Fruit fly (Drosophila melanogaster) whole organism, prepupa: ENCODE data around the gene TBC1D23.
A peak's percentile ranks its signal among the peaks of the same experiment; 100 is the strongest.

Experiments used
- CG10631 ChIP-seq: fragments of 200-800 bp; sonication (Bioruptor generic); optimal IDR thresholded peaks from 2 replicates; lab custom pipeline; 2016; ENCODE audit warnings: missing biosample characterization, missing genetic modification characterization
- CG10669 ChIP-seq: fragments of 200-800 bp; sonication (Bioruptor generic); optimal IDR thresholded peaks from 3 replicates; lab custom pipeline; 2018; ENCODE audit warnings: missing biosample characterization, mild to moderate bottlenecking, missing genetic modification characterization, moderate library complexity
- CG11902 ChIP-seq: fragments of 200-800 bp; sonication (Bioruptor generic); optimal IDR thresholded peaks from 3 replicates; lab custom pipeline; 2016; ENCODE audit warnings: missing biosample characterization, missing genetic modification characterization
- CG15336 ChIP-seq: fragments of 200-800 bp; sonication (Bioruptor generic); IDR thresholded peaks from 2 replicates; pipeline ENCODE4 v1.3.6; 2022; ENCODE audit warnings: missing biosample characterization, missing genetic modification characterization
- CG16779 ChIP-seq: fragments of 200-800 bp; sonication (Bioruptor generic); optimal IDR thresholded peaks from 3 replicates; lab custom pipeline; 2017; ENCODE audit warnings: missing biosample characterization, mild to moderate bottlenecking, missing genetic modification characterization
- CG3919 ChIP-seq: fragments of 200-800 bp; sonication (Bioruptor generic); optimal IDR thresholded peaks from 3 replicates; lab custom pipeline; 2016; ENCODE audit warnings: missing biosample characterization, missing genetic modification characterization
- CG6163 ChIP-seq: fragments of 200-800 bp; sonication (Bioruptor generic); IDR thresholded peaks from 3 replicates; pipeline ENCODE4 v1.3.6; 2022; ENCODE audit warnings: missing biosample characterization, missing genetic modification characterization
- CG6276 ChIP-seq: fragments of 200-800 bp; sonication (Bioruptor generic); optimal IDR thresholded peaks from 2 replicates; lab custom pipeline; 2017; ENCODE audit warnings: missing biosample characterization, mild to moderate bottlenecking, missing genetic modification characterization
- CG6792 ChIP-seq: fragments of 200-800 bp; sonication (Bioruptor generic); optimal IDR thresholded peaks from 3 replicates; lab custom pipeline; 2016; ENCODE audit warnings: missing biosample characterization, missing genetic modification characterization
- CG6808 ChIP-seq: fragments of 200-800 bp; sonication (Bioruptor generic); optimal IDR thresholded peaks from 3 replicates; lab custom pipeline; 2017; ENCODE audit warnings: missing biosample characterization, missing genetic modification characterization, mild to moderate bottlenecking, moderate library complexity, missing genetic modification reagents
- CG6854 ChIP-seq: fragments of 200-800 bp; sonication (Bioruptor generic); optimal IDR thresholded peaks from 2 replicates; lab custom pipeline; 2017; ENCODE audit warnings: missing biosample characterization, mild to moderate bottlenecking, missing genetic modification characterization
- CG8119 ChIP-seq: fragments of 200-800 bp; sonication (Bioruptor generic); IDR thresholded peaks from 3 replicates; pipeline ENCODE4 v1.3.6; 2022; ENCODE audit warnings: missing biosample characterization, missing genetic modification characterization
- CG8632 ChIP-seq: fragments of 200-800 bp; sonication (Bioruptor generic); optimal IDR thresholded peaks from 3 replicates; lab custom pipeline; 2016; ENCODE audit warnings: missing biosample characterization, missing genetic modification characterization
- Eip75B ChIP-seq: fragments of 200-800 bp; sonication (Bioruptor generic); optimal IDR thresholded peaks from 3 replicates; lab custom pipeline; 2016; ENCODE audit warnings: missing biosample characterization, missing genetic modification characterization
- Eip78C ChIP-seq: fragments of 200-800 bp; sonication (Bioruptor generic); peaks from one replicate; lab custom pipeline; 2016; ENCODE audit warnings: missing biosample characterization, missing genetic modification characterization
- Eip93F ChIP-seq: fragments of 200-800 bp; sonication (Bioruptor generic); optimal IDR thresholded peaks from 2 replicates; lab custom pipeline; 2016; ENCODE audit warnings: missing biosample characterization, mild to moderate bottlenecking, missing genetic modification characterization
- Ets21C ChIP-seq: fragments of 200-800 bp; sonication (Bioruptor generic); optimal IDR thresholded peaks from 3 replicates; lab custom pipeline; 2016; ENCODE audit warnings: missing biosample characterization, missing genetic modification characterization
- Ets96B ChIP-seq: fragments of 200-800 bp; optimal IDR thresholded peaks from 2 replicates; lab custom pipeline; 2019; ENCODE audit warnings: missing biosample characterization, mild to moderate bottlenecking, missing genetic modification characterization, moderate library complexity
- Hr38 ChIP-seq: sonication (Bioruptor generic); optimal IDR thresholded peaks from 2 replicates; lab custom pipeline; 2016; ENCODE audit warnings: missing biosample characterization, missing genetic modification characterization
- Hr39 ChIP-seq: fragments of 200-800 bp; sonication (Bioruptor generic); optimal IDR thresholded peaks from 2 replicates; lab custom pipeline; 2016; ENCODE audit warnings: missing biosample characterization, missing genetic modification characterization
- Hr4 ChIP-seq: fragments of 200-800 bp; sonication (Bioruptor generic); optimal IDR thresholded peaks from 3 replicates; lab custom pipeline; 2016; ENCODE audit warnings: missing biosample characterization, missing genetic modification characterization
- Lpt ChIP-seq: fragments of 200-800 bp; sonication (Bioruptor generic); optimal IDR thresholded peaks from 3 replicates; lab custom pipeline; 2016; ENCODE audit warnings: missing biosample characterization, missing genetic modification characterization
- Met ChIP-seq: fragments of 200-800 bp; sonication (Bioruptor generic); optimal IDR thresholded peaks from 3 replicates; lab custom pipeline; 2016; ENCODE audit warnings: missing biosample characterization, missing genetic modification characterization
- OdsH ChIP-seq: fragments of 200-800 bp; sonication (Bioruptor generic); optimal IDR thresholded peaks from 3 replicates; lab custom pipeline; 2016; ENCODE audit warnings: missing biosample characterization, missing genetic modification characterization
- Sox102F ChIP-seq: fragments of 200-800 bp; sonication (Bioruptor generic); optimal IDR thresholded peaks from 2 replicates; lab custom pipeline; 2016; ENCODE audit warnings: missing biosample characterization, mild to moderate bottlenecking, missing genetic modification characterization
- Sox14 ChIP-seq: fragments of 200-800 bp; sonication (Bioruptor generic); optimal IDR thresholded peaks from 3 replicates; lab custom pipeline; 2016; ENCODE audit warnings: missing biosample characterization, missing genetic modification characterization
- Sox15 ChIP-seq: fragments of 200-800 bp; sonication (Bioruptor generic); optimal IDR thresholded peaks from 3 replicates; lab custom pipeline; 2016; ENCODE audit warnings: missing biosample characterization, missing genetic modification characterization
- acj6 ChIP-seq: fragments of 200-800 bp; sonication (Bioruptor generic); optimal IDR thresholded peaks from 3 replicates; lab custom pipeline; 2016; ENCODE audit warnings: missing biosample characterization, missing genetic modification characterization
- cyc ChIP-seq: fragments of 200-800 bp; sonication (Bioruptor generic); optimal IDR thresholded peaks from 3 replicates; lab custom pipeline; 2016; ENCODE audit warnings: missing biosample characterization, missing genetic modification characterization
- dac ChIP-seq: fragments of 200-800 bp; sonication (Bioruptor generic); optimal IDR thresholded peaks from 2 replicates; lab custom pipeline; 2017; ENCODE audit warnings: missing biosample characterization, mild to moderate bottlenecking, missing genetic modification characterization
- eg ChIP-seq: fragments of 200-800 bp; sonication (Bioruptor generic); IDR thresholded peaks from 3 replicates; pipeline ENCODE4 v1.3.6; 2022; ENCODE audit warnings: missing biosample characterization, missing genetic modification characterization
- esn ChIP-seq: fragments of 200-800 bp; sonication (Bioruptor generic); optimal IDR thresholded peaks from 2 replicates; lab custom pipeline; 2016; ENCODE audit warnings: missing biosample characterization, mild to moderate bottlenecking, missing genetic modification characterization, moderate library complexity
- fd85E ChIP-seq: fragments of 200-800 bp; sonication (Bioruptor generic); optimal IDR thresholded peaks from 3 replicates; lab custom pipeline; 2016; ENCODE audit warnings: missing biosample characterization, missing genetic modification characterization
- fkh ChIP-seq: fragments of 200-800 bp; sonication (Bioruptor generic); optimal IDR thresholded peaks from 3 replicates; lab custom pipeline; 2017; ENCODE audit warnings: missing biosample characterization, mild to moderate bottlenecking, missing genetic modification characterization, moderate library complexity
- net ChIP-seq: fragments of 200-800 bp; sonication (Bioruptor generic); optimal IDR thresholded peaks from 3 replicates; lab custom pipeline; 2016; ENCODE audit warnings: missing biosample characterization, missing genetic modification characterization
- pdm3 ChIP-seq: fragments of 200-800 bp; sonication (Bioruptor generic); optimal IDR thresholded peaks from 3 replicates; lab custom pipeline; 2016; ENCODE audit warnings: missing biosample characterization, missing genetic modification characterization
- salr ChIP-seq, 2 experiments: fragments of 200-800 bp; sonication (Bioruptor generic); optimal IDR thresholded peaks; 3 replicates each; lab custom pipeline; 2016 to 2018; ENCODE audit warnings: missing biosample characterization in 2 of 2, missing genetic modification characterization in 2 of 2, mild to moderate bottlenecking in 1 of 2
- spab ChIP-seq: fragments of 200-800 bp; sonication (Bioruptor generic); optimal IDR thresholded peaks from 2 replicates; lab custom pipeline; 2017; ENCODE audit warnings: missing biosample characterization, mild to moderate bottlenecking, missing genetic modification characterization, missing genetic modification reagents
- ss ChIP-seq, 2 experiments: fragments of 200-800 bp; sonication (Bioruptor generic); optimal IDR thresholded peaks; 2 replicates in 1 of 2; 3 replicates in 1 of 2; lab custom pipeline; 2017 to 2018; ENCODE audit warnings: mild to moderate bottlenecking in 2 of 2, missing biosample characterization in 2 of 2, missing genetic modification characterization in 2 of 2, moderate library complexity in 1 of 2
- svp ChIP-seq: fragments of 200-800 bp; sonication (Bioruptor generic); peaks from one replicate; lab custom pipeline; 2016; ENCODE audit warnings: missing biosample characterization, missing genetic modification characterization
- topi ChIP-seq: fragments of 200-800 bp; sonication (Bioruptor generic); optimal IDR thresholded peaks from 3 replicates; lab custom pipeline; 2016; ENCODE audit warnings: missing biosample characterization, missing genetic modification characterization
- vri ChIP-seq: fragments of 200-800 bp; sonication (Bioruptor generic); optimal IDR thresholded peaks from 3 replicates; lab custom pipeline; 2016; ENCODE audit warnings: missing biosample characterization, mild to moderate bottlenecking, missing genetic modification characterization

TBC1D23 gene

DNA sequence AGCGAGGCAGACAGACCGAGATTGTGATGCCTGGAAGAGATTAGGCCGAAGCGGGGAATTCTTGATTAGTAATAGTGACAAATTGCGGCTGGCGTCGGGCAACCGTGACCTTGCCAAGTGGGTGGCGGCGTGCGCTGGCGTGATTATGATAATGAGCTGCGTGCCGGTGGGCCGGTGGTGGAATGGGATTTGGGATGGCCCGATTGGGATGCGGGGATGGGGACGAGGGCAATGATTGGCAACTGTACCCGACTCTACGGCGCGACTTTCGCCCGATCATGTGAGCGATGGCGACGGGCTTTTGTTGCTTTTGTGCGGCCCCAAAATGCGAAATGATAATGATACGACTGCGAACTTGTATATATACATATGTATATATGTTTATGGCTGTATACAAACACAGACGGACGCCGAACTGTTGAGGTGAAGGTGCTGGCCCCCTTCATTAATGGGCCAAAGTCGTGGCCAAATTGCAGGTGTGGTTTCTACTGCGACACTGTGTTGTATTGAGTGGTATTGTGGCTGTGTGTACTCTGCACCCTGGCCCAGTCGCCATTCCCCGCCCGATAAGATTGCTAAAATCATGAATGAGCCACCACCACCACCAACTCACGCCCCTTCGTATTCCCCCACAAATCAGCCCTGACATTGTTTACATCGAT, 12.3 kb upstream of the TBC1D23 start:
- no peak for TF ChIP-seq Hr4 (GFP tag; lab: Kevin White, UChicago)
- TF ChIP-seq CG16779 (tag; lab: Kevin White, UChicago), result peak; percentile 28
- peak; percentile 26 for TF ChIP-seq Sox14
- TF ChIP-seq CG15336 (GFP tag; lab: Robert Waterston, UW), result no peak
- peak; percentile 80 for TF ChIP-seq Eip78C (GFP tag; lab: Kevin White, UChicago)
- peak; percentile 31 for TF ChIP-seq Met (GFP tag; lab: Kevin White, UChicago)
- peak in 1 of 2 experiments; percentile 16 for TF ChIP-seq ss (GFP tag; optimal IDR thresholded peaks at IDR 0.05; lab: Kevin White, UChicago)
- TF ChIP-seq Eip75B (GFP tag; lab: Kevin White, UChicago), result peak; percentile 13
- no peak for TF ChIP-seq cyc (GFP tag; lab: Kevin White, UChicago)
- TF ChIP-seq CG6854 (GFP tag; lab: Kevin White, UChicago), result peak; percentile 43
- peak; percentile 5 for TF ChIP-seq CG3919
- TF ChIP-seq vri (GFP tag; lab: Kevin White, UChicago), result peak; percentile 60
- TF ChIP-seq Eip93F, result peak; percentile 73
- peak; percentile 20 for TF ChIP-seq Sox102F
- peak; percentile 95 for TF ChIP-seq svp (GFP tag; lab: Kevin White, UChicago)
- TF ChIP-seq CG11902 (GFP tag; lab: Kevin White, UChicago), result no peak
- TF ChIP-seq esn (GFP tag; lab: Kevin White, UChicago), result peak; percentile 5
- TF ChIP-seq fkh (GFP tag; lab: Kevin White, UChicago), result peak; percentile 20
- TF ChIP-seq topi, result peak; percentile 3

DNA sequence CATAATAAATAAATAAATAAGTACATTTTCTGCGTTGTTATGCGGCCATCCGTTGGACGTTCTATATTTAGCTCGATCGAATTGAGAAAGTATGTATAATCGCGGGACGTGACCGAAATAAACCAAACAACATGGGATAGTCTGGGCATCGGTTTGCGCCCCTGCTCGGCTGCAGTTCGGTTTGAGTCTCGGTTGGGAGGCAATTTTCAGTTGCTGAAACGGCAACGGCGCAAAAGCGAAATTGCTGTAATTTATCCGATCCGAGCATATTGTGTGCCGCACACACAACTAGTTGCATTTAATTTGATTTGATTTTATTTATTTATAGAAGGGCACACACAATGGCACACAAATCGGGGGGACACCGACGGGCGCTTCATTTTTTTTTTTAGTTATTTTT, 11.0 kb upstream of the TBC1D23 start:
- TF ChIP-seq pdm3 (GFP tag; lab: Kevin White, UChicago) (no peak), eg (GFP tag; lab: Robert Waterston, UW) (peak; percentile 31; the same call in 2 of the 3 replicates), svp (GFP tag; lab: Kevin White, UChicago) (peak; percentile 61), Eip78C (GFP tag; lab: Kevin White, UChicago) (peak; percentile 14)

DNA sequence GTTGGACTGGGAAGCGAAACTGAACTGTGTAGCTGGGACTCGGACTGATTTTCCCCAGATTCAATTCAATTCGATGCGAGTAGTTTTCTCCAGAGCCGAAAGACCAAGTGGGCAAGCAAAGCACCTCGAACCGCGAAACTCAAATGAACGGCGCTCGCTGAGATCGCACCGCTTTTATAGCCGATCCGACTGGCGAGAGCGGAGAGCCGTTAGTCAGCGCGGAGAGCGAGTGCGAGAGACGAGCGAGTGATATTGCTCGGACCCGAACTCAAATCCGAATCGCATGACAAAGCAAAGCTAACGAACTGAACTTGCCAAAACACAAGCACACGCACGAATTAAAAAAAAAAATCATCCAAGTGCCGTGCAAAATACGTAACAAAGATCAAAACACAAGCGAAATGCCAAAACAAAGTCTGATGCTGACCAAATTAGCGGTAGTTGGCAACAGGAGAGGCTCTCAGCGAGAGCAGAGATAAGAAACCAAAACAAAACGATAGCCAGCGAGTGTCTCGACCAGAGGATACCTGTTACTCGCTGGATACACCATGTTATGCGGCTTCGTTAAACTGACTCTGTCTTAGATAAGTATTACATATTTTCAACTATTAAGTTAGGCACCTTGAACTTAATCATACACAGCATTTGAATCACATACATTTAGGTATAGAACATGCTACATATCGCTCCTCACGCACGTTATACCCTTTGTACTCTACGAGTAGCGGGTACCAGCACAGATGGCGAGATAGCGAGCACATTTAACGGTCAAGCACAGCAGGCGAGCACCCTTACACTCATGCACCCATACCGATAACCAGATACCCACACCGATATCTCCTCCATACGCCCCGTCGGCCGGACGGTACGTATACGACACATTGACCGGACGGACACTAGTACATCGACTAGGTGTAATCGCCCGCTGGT, 10.0 kb upstream of the TBC1D23 start:
- TF ChIP-seq ss (GFP tag; optimal IDR thresholded peaks at IDR 0.05; lab: Kevin White, UChicago) (peak in 1 of 2 experiments; percentile 59), OdsH (GFP tag; lab: Kevin White, UChicago) (peak; percentile 77), svp (GFP tag; lab: Kevin White, UChicago) (peak; percentile 96), Hr38 (GFP tag; lab: Kevin White, UChicago) (no peak), CG10669 (GFP tag; lab: Kevin White, UChicago) (peak; percentile 62), CG3919 (peak; percentile 71), eg (GFP tag; lab: Robert Waterston, UW) (peak; percentile 84), CG11902 (GFP tag; lab: Kevin White, UChicago) (peak; percentile 67), topi (peak; percentile 81), spab (GFP tag; lab: Kevin White, UChicago) (peak; percentile 61), CG8632 (GFP tag; lab: Kevin White, UChicago) (peak; percentile 70), CG10631 (GFP tag; lab: Kevin White, UChicago) (peak; percentile 68), Sox14 (peak; percentile 87), CG6163 (GFP tag; lab: Robert Waterston, UW) (peak; percentile 82), vri (GFP tag; lab: Kevin White, UChicago) (peak; percentile 79), CG6792 (GFP tag; lab: Kevin White, UChicago) (peak; percentile 77), fd85E (GFP tag; lab: Kevin White, UChicago) (peak; percentile 24), Eip75B (GFP tag; lab: Kevin White, UChicago) (peak; percentile 77), Ets96B (peak; percentile 55), salr (GFP tag; optimal IDR thresholded peaks at IDR 0.05; lab: Kevin White, UChicago) (peak in 1 of 2 experiments; percentile 73), Ets21C (GFP tag; lab: Kevin White, UChicago) (peak; percentile 57), CG6276 (peak; percentile 72), CG6808 (GFP tag; lab: Kevin White, UChicago) (peak; percentile 52), Sox15 (GFP tag; lab: Kevin White, UChicago) (peak; percentile 73), Met (GFP tag; lab: Kevin White, UChicago) (peak; percentile 81), Hr4 (GFP tag; lab: Kevin White, UChicago) (peak; percentile 84), acj6 (GFP tag; lab: Kevin White, UChicago) (peak; percentile 84), CG8119 (GFP tag; lab: Robert Waterston, UW) (peak; percentile 73), net (GFP tag; lab: Kevin White, UChicago) (peak; percentile 84), dac (GFP tag; lab: Kevin White, UChicago) (peak; percentile 47), Lpt (GFP tag; lab: Kevin White, UChicago) (peak; percentile 1), CG15336 (GFP tag; lab: Robert Waterston, UW) (peak; percentile 78), Hr39 (GFP tag; lab: Kevin White, UChicago) (peak; percentile 82), Eip93F (peak; percentile 62), CG16779 (tag; lab: Kevin White, UChicago) (peak; percentile 35)
